Worm (Caenorhabditis elegans): ENCODE data around the gene C13A2.5.

The C13A2.5 gene

ce11 chrV:7279090-7279489, 3.5 kb downstream of the C13A2.5 start, which contains the start of gene C13A2.4:
Gene C13A2.4 (plus strand): TSS chrV:7279390.
- TF ChIP-seq T20F7.1 (GFP tag; optimal IDR thresholded peaks at IDR 0.05) (no peak), ceh-20 (GFP tag; IDR thresholded peaks at IDR 0.05) (no peak), cey-2 (tag; optimal IDR thresholded peaks at IDR 0.05; ENCODE audit: borderline replicate concordance, insufficient read depth) (no peak), T26A8.4 (GFP tag; IDR thresholded peaks at IDR 0.05) (no peak), jun-1 (tag; optimal IDR thresholded peaks at IDR 0.05) (no peak), Y105C5A.15 (GFP tag; IDR thresholded peaks at IDR 0.05) (no peak), F37D6.2 (tag; optimal IDR thresholded peaks at IDR 0.05) (no peak), F49E8.2 (tag; optimal IDR thresholded peaks at IDR 0.05; ENCODE audit: borderline replicate concordance) (no peak), unc-130 (GFP tag; optimal IDR thresholded peaks at IDR 0.05) (no peak), ztf-7 (tag; optimal IDR thresholded peaks at IDR 0.05) (no peak)

ce11 chrV:7282037-7282436, 6.4 kb downstream of the C13A2.5 start, which contains the start of gene C13A2.3:
Gene C13A2.3 (plus strand): TSS chrV:7282337.
- TF ChIP-seq unc-62 (GFP tag; optimal IDR thresholded peaks at IDR 0.05 in 1 of 2) (peak in 1 of 2 experiments; percentile 28), unc-62 (tag; optimal IDR thresholded peaks at IDR 0.05) (no peak), nhr-42 (GFP tag; IDR thresholded peaks at IDR 0.05) (no peak)

ce11 chrV:7288699-7289098, 13.1 kb downstream of the C13A2.5 start, which contains the start of gene C13A2.1:
Gene C13A2.1 (plus strand): TSS chrV:7288999.
- TF ChIP-seq jun-1 (tag; optimal IDR thresholded peaks at IDR 0.05) (no peak), daf-16 (GFP tag; optimal IDR thresholded peaks at IDR 0.05) (no peak), daf-16 (tag; optimal IDR thresholded peaks at IDR 0.05) (no peak), rbr-2 (tag; optimal IDR thresholded peaks at IDR 0.05) (no peak), lin-39 (tag; optimal IDR thresholded peaks at IDR 0.05) (no peak), snpc-1.2 (GFP tag; IDR thresholded peaks at IDR 0.05) (no peak), F26F4.8 (GFP tag; conservative IDR thresholded peaks at IDR 0.05) (no peak), unc-39 (tag; optimal IDR thresholded peaks at IDR 0.05) (no peak), ceh-82 (tag; optimal IDR thresholded peaks at IDR 0.05) (no peak), ceh-44 (GFP tag; IDR thresholded peaks at IDR 0.05) (no peak), daf-8 (GFP tag; IDR thresholded peaks at IDR 0.05) (no peak), set-16 (GFP tag; IDR thresholded peaks at IDR 0.05) (no peak), zip-11 (GFP tag; IDR thresholded peaks at IDR 0.05) (no peak)

- TF ChIP-seq hlh-30 (tag; optimal IDR thresholded peaks at IDR 0.05; ENCODE audit: insufficient read depth) (no peak), snpc-4 (tag; optimal IDR thresholded peaks at IDR 0.05) (no peak), unc-39 (tag; optimal IDR thresholded peaks at IDR 0.05) (no peak), dpl-1 (GFP tag; optimal IDR thresholded peaks at IDR 0.05) (no peak), T26A8.4 (GFP tag; IDR thresholded peaks at IDR 0.05) (no peak), dmd-8 (GFP tag; IDR thresholded peaks at IDR 0.05) (no peak), F44E2.7 (GFP tag; IDR thresholded peaks at IDR 0.05) (no peak), F10B5.3 (tag; optimal IDR thresholded peaks at IDR 0.05) (no peak), zag-1 (tag; optimal IDR thresholded peaks at IDR 0.05) (no peak), mes-2 (tag; optimal IDR thresholded peaks at IDR 0.05; ENCODE audit: poor library complexity, severe bottlenecking) (no peak), nhr-41 (GFP tag; IDR thresholded peaks at IDR 0.05) (no peak), egl-43 (GFP tag; IDR thresholded peaks at IDR 0.05) (no peak)
Measured at ce11 chrV:7295270-7295669, 19.7 kb downstream of the C13A2.5 start, which contains the start of gene F07G11.4. Gene F07G11.4 (minus strand): TSS chrV:7295370.

- TF ChIP-seq hlh-30 (tag; optimal IDR thresholded peaks at IDR 0.05; ENCODE audit: insufficient read depth), result no peak
- no peak for TF ChIP-seq zag-1 (tag; optimal IDR thresholded peaks at IDR 0.05)
- no peak for TF ChIP-seq mep-1 (tag; optimal IDR thresholded peaks at IDR 0.05)
- TF ChIP-seq zip-2 (tag; optimal IDR thresholded peaks at IDR 0.05), result no peak
- no peak for TF ChIP-seq tra-1 (GFP tag; IDR thresholded peaks at IDR 0.05)
- TF ChIP-seq nhr-28 (tag; optimal IDR thresholded peaks at IDR 0.05), result no peak
- no peak for TF ChIP-seq lin-38 (GFP tag; IDR thresholded peaks at IDR 0.05)
- no peak for TF ChIP-seq php-3 (GFP tag; IDR thresholded peaks at IDR 0.05)
- no peak for TF ChIP-seq vab-7 (GFP tag; IDR thresholded peaks at IDR 0.05)
- TF ChIP-seq hlh-11 (tag; optimal IDR thresholded peaks at IDR 0.05), result no peak
- no peak for TF ChIP-seq lin-1 (GFP tag; IDR thresholded peaks at IDR 0.05)
- no peak for TF ChIP-seq nhr-102 (tag; optimal IDR thresholded peaks at IDR 0.05)
- no peak for TF ChIP-seq nhr-42 (GFP tag; IDR thresholded peaks at IDR 0.05)
Measured at ce11 chrV:7297263-7297662, 21.7 kb downstream of the C13A2.5 start, which contains the start of gene srj-32. Gene srj-32 (minus strand): TSS chrV:7297363.
